Worm (Caenorhabditis elegans): ENCODE measurements around the gene gcy-8.

Gene gcy-8

DNA sequence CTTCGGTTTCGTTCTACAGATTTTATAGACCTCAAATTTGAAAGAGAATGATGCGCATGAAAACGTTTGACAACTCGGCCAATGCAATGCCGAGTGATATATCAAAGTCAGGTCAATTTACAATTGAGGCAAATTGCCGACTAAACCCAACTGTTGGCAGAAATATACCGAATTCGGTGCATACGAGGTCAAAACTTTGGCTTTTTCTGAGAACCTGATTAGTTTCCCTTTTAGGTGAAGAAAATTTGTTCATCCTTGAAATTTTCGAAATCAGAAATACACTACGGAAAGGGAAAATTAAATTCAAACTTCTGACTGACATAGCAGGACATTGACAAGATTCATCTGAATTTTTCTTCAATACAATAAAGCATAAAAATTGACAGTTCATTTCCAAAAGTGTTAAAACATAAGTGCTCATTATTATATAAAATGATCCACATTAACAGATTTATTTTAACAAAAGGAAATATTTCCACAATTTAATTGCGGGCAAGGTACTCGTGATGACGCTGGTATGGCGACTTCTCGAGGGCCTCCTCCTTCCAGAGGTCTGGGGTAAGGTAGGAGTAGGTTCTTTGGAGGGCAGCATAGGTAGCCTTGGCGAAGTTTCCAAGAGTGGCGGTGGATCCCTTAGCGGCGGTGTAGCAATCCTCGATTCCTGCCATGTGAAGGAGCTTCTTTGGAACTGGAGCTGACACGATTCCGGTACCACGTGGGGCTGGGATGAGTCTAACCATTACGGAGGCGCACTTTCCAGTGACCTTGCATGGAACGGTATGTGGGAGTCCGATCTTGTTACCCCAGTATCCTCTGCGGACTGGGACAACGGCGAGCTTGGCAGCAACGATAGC lies 2.8 kb upstream of the gcy-8 start (continued):
- TF ChIP-seq nhr-85 (tag) (peak; percentile 59), nhr-84 (tag; optimal IDR thresholded peaks at IDR 0.05) (no peak)

DNA sequence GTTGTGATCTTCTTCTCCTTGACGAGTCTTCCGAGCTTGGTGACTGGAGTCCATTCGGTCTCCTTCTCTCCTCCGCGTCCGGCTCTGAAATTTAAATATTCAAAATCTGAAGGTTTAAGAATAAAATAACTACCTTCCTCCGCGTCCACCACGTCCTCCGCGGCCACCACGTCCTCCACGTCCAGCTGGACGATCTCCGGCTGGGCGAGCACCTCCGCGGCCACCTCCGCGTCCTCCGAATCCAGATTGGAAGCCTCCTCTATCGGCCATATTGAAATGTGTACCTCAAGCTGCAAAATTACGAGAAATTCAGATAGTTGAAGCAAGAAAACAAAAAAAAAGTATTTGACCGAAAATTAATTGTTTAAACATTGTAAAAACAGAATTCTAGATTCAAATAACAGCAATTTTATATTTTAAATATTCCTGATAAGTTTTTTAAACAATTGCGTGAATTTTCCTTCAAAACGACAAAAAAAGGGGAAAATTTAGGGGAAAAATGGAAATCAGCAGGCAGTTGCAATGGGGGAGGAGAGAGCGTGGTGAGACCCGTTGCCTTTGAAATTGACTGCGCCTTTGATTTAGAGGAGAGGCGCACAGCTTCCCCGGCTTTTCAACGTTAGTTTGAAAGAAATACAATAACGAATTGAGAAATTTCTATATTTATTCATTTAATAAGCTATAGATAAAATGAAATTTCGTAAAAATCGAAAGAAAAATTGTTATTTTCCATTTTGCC lies 1.7 kb upstream of the gcy-8 start, which contains the start of gene rps-2:
Gene rps-2 (minus strand): TSS at position 290 of the 739 bp plus-strand sequence.
- TF ChIP-seq efl-1 (optimal IDR thresholded peaks at IDR 0.05), result peak; percentile 40 to 55
- TF ChIP-seq efl-1 (GFP tag; optimal IDR thresholded peaks at IDR 0.05 in 1 of 2), result peak in 1 of 2 experiments; percentile 34
- no peak for TF ChIP-seq snu-23 (GFP tag; optimal IDR thresholded peaks at IDR 0.05)
- TF ChIP-seq ces-1 (GFP tag; optimal IDR thresholded peaks at IDR 0.05), result no peak
- no peak for TF ChIP-seq ama-1 (optimal IDR thresholded peaks at IDR 0.05)
- no peak for TF ChIP-seq lir-3 (tag; optimal IDR thresholded peaks at IDR 0.05; ENCODE audit: poor library complexity)
- TF ChIP-seq lin-14 (GFP tag; optimal IDR thresholded peaks at IDR 0.05), result no peak
- peak; percentile 48 for TF ChIP-seq blmp-1 (tag; optimal IDR thresholded peaks at IDR 0.05)
- TF ChIP-seq nhr-237 (tag; optimal IDR thresholded peaks at IDR 0.05), result no peak
- TF ChIP-seq egl-27 (tag; optimal IDR thresholded peaks at IDR 0.05), result no peak
- TF ChIP-seq nhr-19 (GFP tag; conservative IDR thresholded peaks at IDR 0.05), result 0 out of 2 replicates have a peak, but pooled peaks have one; percentile 3
- TF ChIP-seq ceh-88 (GFP tag; IDR thresholded peaks at IDR 0.05), result no peak
- no peak for TF ChIP-seq aly-2 (tag; optimal IDR thresholded peaks at IDR 0.05)
- TF ChIP-seq fkh-8 (tag; optimal IDR thresholded peaks at IDR 0.05), result no peak
- peak; percentile 3 for TF ChIP-seq lin-39 (tag; optimal IDR thresholded peaks at IDR 0.05)
- TF ChIP-seq elt-2 (tag; optimal IDR thresholded peaks at IDR 0.05), result no peak
- TF ChIP-seq fos-1 (tag; optimal IDR thresholded peaks at IDR 0.05), result no peak
- peak; percentile 15 for TF ChIP-seq xbp-1 (tag; optimal IDR thresholded peaks at IDR 0.05)
- peak; percentile 31 for TF ChIP-seq nhr-71 (tag; optimal IDR thresholded peaks at IDR 0.05)
- TF ChIP-seq unc-98 (GFP tag; IDR thresholded peaks at IDR 0.05), result no peak
- TF ChIP-seq sptf-1 (tag; optimal IDR thresholded peaks at IDR 0.05), result no peak
- no peak for TF ChIP-seq zip-4 (GFP tag; optimal IDR thresholded peaks at IDR 0.05)
- no peak for TF ChIP-seq pqm-1 (tag; optimal IDR thresholded peaks at IDR 0.05)
- TF ChIP-seq irx-1 (tag; optimal IDR thresholded peaks at IDR 0.05), result no peak
- TF ChIP-seq dpl-1 (GFP tag; optimal IDR thresholded peaks at IDR 0.05), result peak in 2 of 3 experiments; percentile 29 to 53
- no peak for TF ChIP-seq F16B12.6 (tag; optimal IDR thresholded peaks at IDR 0.05)
- TF ChIP-seq unc-62 (GFP tag; optimal IDR thresholded peaks at IDR 0.05), result no peak
- peak; percentile 35 to 57 for TF ChIP-seq lin-35 (GFP tag; optimal IDR thresholded peaks at IDR 0.05)
- TF ChIP-seq nhr-20 (tag; optimal IDR thresholded peaks at IDR 0.05), result no peak
- TF ChIP-seq skn-1 (tag; optimal IDR thresholded peaks at IDR 0.05), result peak; percentile 39
- peak; percentile 8 for TF ChIP-seq nhr-47 (tag; optimal IDR thresholded peaks at IDR 0.05)
- TF ChIP-seq C16A3.4 (tag; optimal IDR thresholded peaks at IDR 0.05), result peak; percentile 33
- no peak for TF ChIP-seq hlh-4 (tag; optimal IDR thresholded peaks at IDR 0.05)
- no peak for TF ChIP-seq ztf-11 (tag; optimal IDR thresholded peaks at IDR 0.05)
- TF ChIP-seq mep-1 (tag; optimal IDR thresholded peaks at IDR 0.05), result peak; percentile 33
- no peak for TF ChIP-seq efl-3 (GFP tag; optimal IDR thresholded peaks at IDR 0.05)
- TF ChIP-seq unc-30 (tag; optimal IDR thresholded peaks at IDR 0.05), result no peak
- TF ChIP-seq rnt-1 (tag; optimal IDR thresholded peaks at IDR 0.05), result peak; percentile 34
- peak; percentile 31 to 71 for TF ChIP-seq lsy-2 (tag; optimal IDR thresholded peaks at IDR 0.05)
